Worm (Caenorhabditis elegans) whole organism, L3 larva: ENCODE data around the gene plk-3.

Experiments used
- aly-2 ChIP-seq: fragments of 150-350 bp; optimal IDR thresholded peaks from 2 replicates; lab custom pipeline; 2014; ENCODE audit warnings: missing biosample characterization, missing genetic modification characterization
- ceh-16 ChIP-seq: sonication (generic microtip); optimal IDR thresholded peaks from 2 replicates; lab custom pipeline; 2017; ENCODE audit warnings: missing biosample characterization, missing genetic modification characterization
- ceh-28 ChIP-seq: fragments of 150-350 bp; optimal IDR thresholded peaks from 2 replicates; lab custom pipeline; 2014; ENCODE audit warnings: missing biosample characterization, missing genetic modification reagents, missing genetic modification characterization
- ceh-82 ChIP-seq: fragments of 150-350 bp; optimal IDR thresholded peaks from 2 replicates; lab custom pipeline; 2014; ENCODE audit warnings: missing biosample characterization, missing genetic modification characterization
- ceh-9 ChIP-seq: sonication (generic microtip); optimal IDR thresholded peaks from 2 replicates; lab custom pipeline; 2018; ENCODE audit warnings: missing biosample characterization, missing genetic modification characterization
- egl-5 ChIP-seq: fragments of 150-350 bp; optimal IDR thresholded peaks from 2 replicates; lab custom pipeline; 2017; ENCODE audit warnings: missing biosample characterization, missing genetic modification reagents, missing genetic modification characterization, inconsistent platforms
- elt-1 ChIP-seq: fragments of 150-350 bp; optimal IDR thresholded peaks from 2 replicates; lab custom pipeline; 2014; ENCODE audit warnings: missing biosample characterization, missing genetic modification characterization
- elt-2 ChIP-seq: sonication (generic microtip); optimal IDR thresholded peaks from 2 replicates; lab custom pipeline; 2016; ENCODE audit warnings: missing genetic modification reagents, mild to moderate bottlenecking, missing genetic modification characterization, missing compliant biosample characterization
- eor-1 ChIP-seq, 2 experiments: fragments of 150-350 bp; optimal IDR thresholded peaks; 2 replicates each; lab custom pipeline; 2014 to 2018; ENCODE audit warnings: missing biosample characterization in 2 of 2, missing genetic modification characterization in 2 of 2
- fkh-2 ChIP-seq: fragments of 150-350 bp; optimal IDR thresholded peaks from 2 replicates; lab custom pipeline; 2014; ENCODE audit warnings: missing biosample characterization, missing genetic modification reagents, missing genetic modification characterization
- fos-1 ChIP-seq: fragments of 150-350 bp; optimal IDR thresholded peaks from 2 replicates; lab custom pipeline; 2014; ENCODE audit warnings: missing biosample characterization, missing genetic modification characterization
- hmg-11 ChIP-seq: sonication (generic microtip); optimal IDR thresholded peaks from 2 replicates; lab custom pipeline; 2016; ENCODE audit warnings: missing genetic modification characterization, missing compliant biosample characterization
- jun-1 ChIP-seq: fragments of 150-350 bp; optimal IDR thresholded peaks from 2 replicates; lab custom pipeline; 2014; ENCODE audit warnings: missing biosample characterization, missing genetic modification reagents, missing genetic modification characterization
- lin-15B ChIP-seq: fragments of 150-350 bp; optimal IDR thresholded peaks from 2 replicates; lab custom pipeline; 2014; ENCODE audit warnings: missing biosample characterization, missing genetic modification characterization
- lin-39 ChIP-seq: fragments of 150-350 bp; optimal IDR thresholded peaks from 2 replicates; lab custom pipeline; 2018; ENCODE audit warnings: missing biosample characterization, missing genetic modification reagents, missing genetic modification characterization
- lsy-12 ChIP-seq: sonication (generic microtip); optimal IDR thresholded peaks from 2 replicates; lab custom pipeline; 2016; ENCODE audit warnings: mild to moderate bottlenecking, missing genetic modification characterization, missing compliant biosample characterization
- nfya-1 ChIP-seq: sonication (generic microtip); optimal IDR thresholded peaks from 2 replicates; lab custom pipeline; 2017; ENCODE audit warnings: missing genetic modification characterization, mild to moderate bottlenecking, missing compliant biosample characterization, antibody characterized with exemption, moderate library complexity; ENCODE audit not compliant: insufficient read depth
- nhr-11 ChIP-seq: fragments of 150-350 bp; optimal IDR thresholded peaks from 2 replicates; lab custom pipeline; 2014; ENCODE audit warnings: missing biosample characterization, missing genetic modification characterization
- nhr-12 ChIP-seq: fragments of 150-350 bp; optimal IDR thresholded peaks from 2 replicates; lab custom pipeline; 2014; ENCODE audit warnings: missing biosample characterization, missing genetic modification characterization
- nhr-23 ChIP-seq: fragments of 150-350 bp; optimal IDR thresholded peaks from 2 replicates; lab custom pipeline; 2014; ENCODE audit warnings: missing biosample characterization, missing genetic modification reagents, missing genetic modification characterization
- nhr-237 ChIP-seq: fragments of 150-350 bp; optimal IDR thresholded peaks from 2 replicates; lab custom pipeline; 2014; ENCODE audit warnings: missing biosample characterization, missing genetic modification characterization
- nhr-25 ChIP-seq: sonication (generic microtip); optimal IDR thresholded peaks from 2 replicates; lab custom pipeline; 2017; ENCODE audit warnings: missing biosample characterization, missing genetic modification characterization
- nhr-43 ChIP-seq: sonication (generic microtip); optimal IDR thresholded peaks from 2 replicates; lab custom pipeline; 2016; ENCODE audit warnings: mild to moderate bottlenecking, missing genetic modification characterization, missing compliant biosample characterization; ENCODE audit not compliant: poor library complexity, severe bottlenecking
- nhr-76 ChIP-seq: fragments of 150-350 bp; sonication (generic microtip); optimal IDR thresholded peaks from 5 replicates; lab custom pipeline; 2014; ENCODE audit warnings: missing biosample characterization, missing genetic modification characterization
- pha-4 ChIP-seq: fragments of 150-350 bp; optimal IDR thresholded peaks from 2 replicates; lab custom pipeline; 2014; ENCODE audit warnings: missing biosample characterization, missing genetic modification reagents, missing genetic modification characterization
- pqm-1 ChIP-seq: fragments of 150-350 bp; optimal IDR thresholded peaks from 2 replicates; lab custom pipeline; 2017; ENCODE audit warnings: missing biosample characterization, missing genetic modification characterization, inconsistent platforms
- skn-1 ChIP-seq: fragments of 150-350 bp; optimal IDR thresholded peaks from 2 replicates; lab custom pipeline; 2014; ENCODE audit warnings: missing biosample characterization, missing genetic modification characterization
- snpc-4 ChIP-seq: fragments of 150-350 bp; optimal IDR thresholded peaks from 2 replicates; lab custom pipeline; 2014; ENCODE audit warnings: missing biosample characterization, missing genetic modification characterization
- unc-39 ChIP-seq: sonication (generic microtip); optimal IDR thresholded peaks from 4 replicates; lab custom pipeline; 2017; ENCODE audit warnings: missing biosample characterization, missing genetic modification characterization
- unc-62 ChIP-seq: fragments of 150-350 bp; sonication (generic microtip); optimal IDR thresholded peaks from 4 replicates; lab custom pipeline; 2014; ENCODE audit warnings: missing biosample characterization, missing genetic modification reagents, missing genetic modification characterization
- ztf-11 ChIP-seq: fragments of 150-350 bp; optimal IDR thresholded peaks from 2 replicates; lab custom pipeline; 2014; ENCODE audit warnings: missing biosample characterization, missing genetic modification characterization
- ztf-4 ChIP-seq: fragments of 150-350 bp; optimal IDR thresholded peaks from 2 replicates; lab custom pipeline; 2014; ENCODE audit warnings: missing biosample characterization, missing genetic modification characterization

The plk-3 gene

DNA sequence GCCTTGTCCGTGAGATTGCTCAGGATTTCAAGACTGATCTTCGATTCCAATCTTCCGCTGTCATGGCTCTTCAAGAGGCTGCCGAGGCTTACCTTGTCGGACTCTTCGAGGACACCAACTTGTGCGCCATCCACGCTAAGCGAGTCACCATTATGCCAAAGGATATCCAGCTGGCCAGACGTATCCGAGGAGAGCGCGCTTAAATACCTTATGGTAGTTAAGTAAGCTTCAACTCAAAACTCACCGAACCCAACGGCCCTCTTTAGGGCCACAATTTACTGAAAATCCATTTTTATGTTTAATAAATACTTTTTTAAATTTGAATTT, 15.4 kb upstream of the plk-3 start:
- TF ChIP-seq nfya-1 (tag; lab: Kevin White, UChicago) (no peak), hmg-11 (tag; lab: Kevin White, UChicago) (no peak), fkh-2 (no peak), nhr-12 (tag; lab: Kevin White, UChicago) (no peak), nhr-11 (tag; lab: Kevin White, UChicago) (no peak), nhr-76 (tag; lab: Kevin White, UChicago) (no peak), ceh-9 (tag; lab: Kevin White, UChicago) (no peak), skn-1 (tag; lab: Kevin White, UChicago) (no peak), ceh-28 (tag; lab: Kevin White, UChicago) (no peak), ceh-82 (tag; lab: Kevin White, UChicago) (no peak), unc-39 (no peak), nhr-25 (tag; lab: Kevin White, UChicago) (no peak), fos-1 (tag; lab: Kevin White, UChicago) (no peak), egl-5 (no peak), nhr-43 (tag; lab: Kevin White, UChicago) (no peak), elt-2 (no peak), pqm-1 (tag; lab: Kevin White, UChicago) (no peak)

DNA sequence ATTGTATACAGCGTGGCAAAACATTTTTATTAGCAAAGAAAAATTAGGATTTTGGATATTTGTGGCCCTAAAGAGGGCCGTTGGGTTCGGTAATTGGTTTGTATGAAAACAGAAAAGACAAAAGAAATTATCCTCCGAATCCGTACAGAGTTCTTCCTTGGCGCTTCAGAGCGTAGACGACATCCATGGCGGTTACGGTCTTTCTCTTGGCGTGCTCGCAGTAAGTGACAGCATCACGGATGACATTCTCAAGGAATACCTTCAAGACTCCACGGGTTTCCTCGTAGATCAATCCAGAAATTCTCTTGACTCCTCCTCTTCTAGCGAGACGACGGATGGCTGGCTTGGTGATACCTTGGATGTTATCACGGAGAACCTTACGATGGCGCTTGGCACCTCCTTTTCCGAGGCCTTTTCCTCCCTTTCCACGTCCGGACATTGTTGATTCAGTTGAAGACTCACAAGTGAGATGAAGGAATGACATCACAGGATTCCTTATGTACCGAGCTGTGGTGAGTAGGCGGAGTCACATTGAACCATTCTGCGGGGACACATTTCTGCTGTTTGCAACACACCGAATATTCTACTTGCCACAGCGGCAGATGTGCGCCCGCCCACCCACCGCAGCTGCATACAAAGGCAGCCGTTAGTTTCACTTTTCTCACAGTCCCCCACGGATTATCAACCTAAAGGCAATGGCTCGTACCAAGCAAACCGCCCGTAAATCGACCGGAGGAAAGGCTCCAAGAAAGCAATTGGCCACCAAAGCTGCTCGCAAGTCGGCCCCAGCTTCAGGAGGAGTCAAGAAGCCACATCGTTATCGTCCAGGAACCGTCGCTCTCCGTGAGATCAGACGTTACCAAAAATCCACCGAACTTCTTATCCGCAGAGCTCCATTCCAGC, 14.8 kb upstream of the plk-3 start, which contains the start of the genes his-60 and his-59:
Gene his-60, minus strand, starts transcription at position 439 of the 903 bp plus-strand sequence.
Gene his-59, plus strand, starts transcription at position 696 of the 903 bp plus-strand sequence.
- TF ChIP-seq nhr-43 (tag; lab: Kevin White, UChicago) = peak; percentile 51
- TF ChIP-seq ceh-28 (tag; lab: Kevin White, UChicago) = no peak
- TF ChIP-seq nhr-23 = no peak
- TF ChIP-seq elt-2 = peak; percentile 27
- no peak for TF ChIP-seq lin-39
- TF ChIP-seq pha-4 (tag; lab: Kevin White, UChicago) = peak; percentile 43
- peak; percentile 4 for TF ChIP-seq lin-15B
- TF ChIP-seq pqm-1 (tag; lab: Kevin White, UChicago) = peak; percentile 33
- TF ChIP-seq lsy-12 (tag; lab: Kevin White, UChicago) = peak; percentile 6
- TF ChIP-seq snpc-4 (tag; lab: Kevin White, UChicago) = peak; percentile 6
- TF ChIP-seq nhr-25 (tag; lab: Kevin White, UChicago) = peak; percentile 90

DNA sequence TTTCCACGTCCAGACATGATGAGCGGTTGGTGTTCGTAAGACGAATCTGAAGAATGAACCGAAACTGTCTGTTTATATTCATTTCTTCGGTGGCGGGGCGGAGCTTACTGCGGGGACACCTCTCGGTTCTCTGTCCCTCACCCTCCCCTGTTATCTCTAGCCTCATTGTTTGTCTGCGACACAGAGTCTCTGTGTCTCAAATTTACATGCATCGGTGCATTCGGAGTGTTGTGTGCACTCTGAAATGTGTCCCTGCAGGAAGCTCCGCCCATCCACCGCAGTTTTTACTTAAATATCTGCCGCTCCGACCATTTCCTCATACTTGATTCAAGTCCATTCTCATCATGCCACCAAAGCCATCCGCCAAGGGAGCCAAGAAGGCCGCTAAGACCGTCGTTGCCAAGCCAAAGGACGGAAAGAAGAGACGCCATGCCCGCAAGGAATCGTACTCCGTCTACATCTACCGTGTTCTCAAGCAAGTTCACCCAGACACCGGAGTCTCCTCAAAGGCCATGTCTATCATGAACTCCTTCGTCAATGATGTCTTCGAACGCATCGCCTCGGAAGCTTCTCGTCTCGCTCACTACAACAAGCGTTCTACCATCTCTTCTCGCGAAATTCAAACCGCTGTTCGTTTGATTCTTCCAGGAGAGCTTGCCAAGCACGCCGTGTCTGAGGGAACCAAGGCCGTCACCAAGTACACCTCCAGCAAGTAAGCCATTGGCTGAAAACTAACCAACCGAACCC, 13.4 kb upstream of the plk-3 start, which contains the start of the genes his-61 and his-62:
Gene his-61, minus strand, starts transcription at position 17 of the 747 bp plus-strand sequence.
Gene his-62, plus strand, starts transcription at position 345 of the 747 bp plus-strand sequence.
- TF ChIP-seq lin-39 (no peak), pqm-1 (tag; lab: Kevin White, UChicago) (peak; percentile 52), nhr-25 (tag; lab: Kevin White, UChicago) (peak; percentile 85), nfya-1 (tag; lab: Kevin White, UChicago) (peak; percentile 49), ceh-16 (tag; lab: Kevin White, UChicago) (no peak), hmg-11 (tag; lab: Kevin White, UChicago) (no peak), elt-1 (tag; lab: Kevin White, UChicago) (peak; percentile 42), ztf-4 (tag; lab: Kevin White, UChicago) (no peak), skn-1 (tag; lab: Kevin White, UChicago) (no peak), jun-1 (tag; lab: Kevin White, UChicago) (peak; percentile 43), lin-15B (peak; percentile 13), nhr-43 (tag; lab: Kevin White, UChicago) (peak; percentile 18), unc-62 (GFP tag; lab: Kevin White, UChicago) (no peak), lsy-12 (tag; lab: Kevin White, UChicago) (peak; percentile 63), nhr-237 (tag; lab: Kevin White, UChicago) (no peak), pha-4 (tag; lab: Kevin White, UChicago) (peak; percentile 73), aly-2 (tag; lab: Kevin White, UChicago) (no peak), fkh-2 (no peak), fos-1 (tag; lab: Kevin White, UChicago) (no peak), ztf-11 (tag; lab: Kevin White, UChicago) (no peak), nhr-12 (tag; lab: Kevin White, UChicago) (no peak), elt-2 (peak; percentile 83), snpc-4 (tag; lab: Kevin White, UChicago) (peak; percentile 82), eor-1 (tag; optimal IDR thresholded peaks at IDR 0.05; lab: Kevin White, UChicago) (no peak)
- TF ChIP-seq, all 47 proteins: peak for 11
